Worm (Caenorhabditis elegans) whole organism, L3 larva: ENCODE results near the gene R05G9.1.

Source experiments
- ama-1 ChIP-seq: fragments of 150-350 bp; optimal IDR thresholded peaks from 2 replicates; lab custom pipeline; 2018
- ceh-16 ChIP-seq: sonication (generic microtip); optimal IDR thresholded peaks from 2 replicates; lab custom pipeline; 2017; ENCODE audit warnings: missing biosample characterization, missing genetic modification characterization
- ceh-82 ChIP-seq: fragments of 150-350 bp; optimal IDR thresholded peaks from 2 replicates; lab custom pipeline; 2014; ENCODE audit warnings: missing biosample characterization, missing genetic modification characterization
- daf-12 ChIP-seq: fragments of 150-350 bp; optimal IDR thresholded peaks from 2 replicates; lab custom pipeline; 2014; ENCODE audit warnings: missing biosample characterization, missing genetic modification reagents, missing genetic modification characterization
- fos-1 ChIP-seq: fragments of 150-350 bp; optimal IDR thresholded peaks from 2 replicates; lab custom pipeline; 2014; ENCODE audit warnings: missing biosample characterization, missing genetic modification characterization
- lin-15B ChIP-seq: fragments of 150-350 bp; optimal IDR thresholded peaks from 2 replicates; lab custom pipeline; 2014; ENCODE audit warnings: missing biosample characterization, missing genetic modification characterization
- lin-39 ChIP-seq: fragments of 150-350 bp; optimal IDR thresholded peaks from 2 replicates; lab custom pipeline; 2018; ENCODE audit warnings: missing biosample characterization, missing genetic modification reagents, missing genetic modification characterization
- nhr-11 ChIP-seq: fragments of 150-350 bp; optimal IDR thresholded peaks from 2 replicates; lab custom pipeline; 2014; ENCODE audit warnings: missing biosample characterization, missing genetic modification characterization
- unc-39 ChIP-seq: sonication (generic microtip); optimal IDR thresholded peaks from 4 replicates; lab custom pipeline; 2017; ENCODE audit warnings: missing biosample characterization, missing genetic modification characterization
- unc-62 ChIP-seq: fragments of 150-350 bp; sonication (generic microtip); optimal IDR thresholded peaks from 4 replicates; lab custom pipeline; 2014; ENCODE audit warnings: missing biosample characterization, missing genetic modification reagents, missing genetic modification characterization

- TF ChIP-seq unc-39 (no peak), ceh-16 (tag; lab: Kevin White, UChicago) (no peak), fos-1 (tag; lab: Kevin White, UChicago) (no peak), daf-12 (tag; lab: Kevin White, UChicago) (no peak), ama-1 (lab: Kevin White, UChicago) (peak; percentile 35), lin-39 (tag; lab: Kevin White, UChicago) (no peak), lin-15B (tag; lab: Kevin White, UChicago) (no peak), ceh-82 (no peak), unc-62 (no peak), nhr-11 (no peak)
Observed at ce11 chrII:6493709-6494326, 9.2 kb upstream of the R05G9.1 start.
